Fruit fly (Drosophila melanogaster) whole organism, pupa: ENCODE measurements around the gene CG42367.

ENCODE experiments used
- CG10348 ChIP-seq: fragments of 200-800 bp; sonication (Bioruptor generic); IDR thresholded peaks from 2 replicates; pipeline ENCODE4 v1.3.6; 2022; ENCODE audit warnings: missing biosample characterization, missing genetic modification characterization
- CG12605 ChIP-seq: fragments of 200-800 bp; sonication (Bioruptor generic); IDR thresholded peaks from 2 replicates; pipeline ENCODE4 v1.3.6; 2022; ENCODE audit warnings: missing biosample characterization, missing genetic modification characterization
- CG13204 ChIP-seq: fragments of 200-800 bp; sonication (Bioruptor generic); optimal IDR thresholded peaks from 2 replicates; lab custom pipeline; 2018; ENCODE audit warnings: missing biosample characterization, mild to moderate bottlenecking, missing genetic modification characterization, moderate library complexity
- CG14655 ChIP-seq: fragments of 200-800 bp; sonication (Bioruptor generic); optimal IDR thresholded peaks from 3 replicates; lab custom pipeline; 2017; ENCODE audit warnings: mild to moderate bottlenecking, missing biosample characterization, missing genetic modification reagents, missing genetic modification characterization
- CG15710 ChIP-seq: fragments of 200-800 bp; sonication (Bioruptor generic); optimal IDR thresholded peaks from 2 replicates; lab custom pipeline; 2018; ENCODE audit warnings: missing biosample characterization, mild to moderate bottlenecking, missing genetic modification characterization, moderate library complexity
- CG17806 ChIP-seq: fragments of 200-800 bp; sonication (Bioruptor generic); optimal IDR thresholded peaks from 2 replicates; lab custom pipeline; 2018; ENCODE audit warnings: missing biosample characterization, mild to moderate bottlenecking, missing genetic modification characterization, moderate library complexity
- CG32121 ChIP-seq: fragments of 200-800 bp; sonication (Bioruptor generic); IDR thresholded peaks from 2 replicates; pipeline ENCODE4 v1.3.6; 2022; ENCODE audit warnings: missing biosample characterization, missing genetic modification characterization
- CG34367 ChIP-seq: fragments of 200-800 bp; sonication (Bioruptor generic); optimal IDR thresholded peaks from 2 replicates; lab custom pipeline; 2018; ENCODE audit warnings: missing biosample characterization, mild to moderate bottlenecking, missing genetic modification characterization
- CG4496 ChIP-seq: fragments of 200-800 bp; sonication (Bioruptor generic); IDR thresholded peaks from 3 replicates; pipeline ENCODE4 v1.3.6; 2022; ENCODE audit warnings: missing biosample characterization, missing genetic modification characterization
- CG8159 ChIP-seq: fragments of 200-800 bp; sonication (Bioruptor generic); optimal IDR thresholded peaks from 3 replicates; lab custom pipeline; 2018; ENCODE audit warnings: missing biosample characterization, mild to moderate bottlenecking, missing genetic modification characterization, moderate library complexity
- CG8301 ChIP-seq: fragments of 200-800 bp; sonication (Bioruptor generic); optimal IDR thresholded peaks from 2 replicates; lab custom pipeline; 2018; ENCODE audit warnings: missing biosample characterization, mild to moderate bottlenecking, missing genetic modification characterization
- CG9948 ChIP-seq: fragments of 200-800 bp; sonication (Bioruptor generic); optimal IDR thresholded peaks from 2 replicates; lab custom pipeline; 2018; ENCODE audit warnings: missing biosample characterization, mild to moderate bottlenecking, missing genetic modification characterization, moderate library complexity
- D1 ChIP-seq: fragments of 200-800 bp; sonication (Bioruptor generic); optimal IDR thresholded peaks from 2 replicates; lab custom pipeline; 2018; ENCODE audit warnings: missing biosample characterization, mild to moderate bottlenecking, missing genetic modification characterization, moderate library complexity
- EcR ChIP-seq: fragments of 200-800 bp; sonication (Bioruptor generic); optimal IDR thresholded peaks from 3 replicates; lab custom pipeline; 2019; ENCODE audit warnings: missing biosample characterization, missing genetic modification characterization, mild to moderate bottlenecking, moderate library complexity, missing genetic modification reagents
- Ets98B ChIP-seq: fragments of 200-800 bp; sonication (Bioruptor generic); IDR thresholded peaks from 2 replicates; pipeline ENCODE4 v1.3.6; 2022; ENCODE audit warnings: missing biosample characterization, missing genetic modification characterization
- Pif1A ChIP-seq: fragments of 200-800 bp; sonication (Bioruptor generic); optimal IDR thresholded peaks from 3 replicates; lab custom pipeline; 2016; ENCODE audit warnings: missing biosample characterization, missing genetic modification characterization
- Pif1B ChIP-seq: fragments of 200-800 bp; sonication (Bioruptor generic); optimal IDR thresholded peaks from 3 replicates; lab custom pipeline; 2016; ENCODE audit warnings: missing biosample characterization, missing genetic modification characterization
- Snoo ChIP-seq: fragments of 200-800 bp; sonication (Bioruptor generic); optimal IDR thresholded peaks from 3 replicates; lab custom pipeline; 2017; ENCODE audit warnings: missing biosample characterization, mild to moderate bottlenecking, missing genetic modification characterization, inconsistent platforms
- fd96Ca ChIP-seq: fragments of 200-800 bp; sonication (Bioruptor generic); IDR thresholded peaks from 3 replicates; pipeline ENCODE4 v1.3.6; 2022; ENCODE audit warnings: missing biosample characterization, missing genetic modification characterization
- gl ChIP-seq: fragments of 200-800 bp; sonication (Bioruptor generic); optimal IDR thresholded peaks from 2 replicates; lab custom pipeline; 2018; ENCODE audit warnings: missing biosample characterization, mild to moderate bottlenecking, missing genetic modification characterization
- rn ChIP-seq: fragments of 200-800 bp; sonication (Bioruptor generic); IDR thresholded peaks from 2 replicates; pipeline ENCODE4 v1.3.6; 2022; ENCODE audit warnings: missing biosample characterization, missing genetic modification characterization

The CG42367 gene

DNA sequence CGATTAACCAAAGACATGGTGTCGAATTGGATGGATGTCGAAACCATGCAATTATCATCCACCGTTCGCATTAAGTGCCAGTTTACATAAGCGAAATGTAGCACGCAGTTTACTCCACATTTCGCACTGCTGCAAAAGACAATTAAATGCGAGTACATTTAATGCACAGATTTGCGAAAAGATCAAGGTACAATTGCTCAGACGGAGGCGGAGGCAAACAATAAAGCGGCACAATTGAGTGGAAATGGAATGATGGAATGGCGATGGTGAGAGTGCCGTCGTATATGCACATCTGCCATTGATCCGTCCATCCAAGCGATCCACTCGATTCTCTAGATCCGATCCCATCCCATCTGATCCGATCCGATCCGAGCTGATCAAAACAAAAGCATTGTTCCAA lies 14.7 kb downstream of the CG42367 start:
- TF ChIP-seq CG32121 (GFP tag; lab: Robert Waterston, UW) (peak; percentile 21; the same call in 1 of the 2 replicates), CG12605 (GFP tag; lab: Robert Waterston, UW) (no peak), CG4496 (GFP tag; lab: Robert Waterston, UW) (0 out of 3 replicates have a peak, but pooled peaks have one; percentile 12), EcR (GFP tag; lab: Kevin White, UChicago) (no peak), rn (GFP tag; lab: Robert Waterston, UW) (no peak), gl (tag; lab: Kevin White, UChicago) (peak; percentile 71), Pif1B (GFP tag; lab: Kevin White, UChicago) (peak; percentile 11)

- TF ChIP-seq CG4496 (GFP tag; lab: Robert Waterston, UW) (0 out of 3 replicates have a peak, but pooled peaks have one; percentile 25), Snoo (tag; lab: Kevin White, UChicago) (no peak)
Measured at dm6 chr2L:9946051-9946450, 15.7 kb downstream of the CG42367 start.

DNA sequence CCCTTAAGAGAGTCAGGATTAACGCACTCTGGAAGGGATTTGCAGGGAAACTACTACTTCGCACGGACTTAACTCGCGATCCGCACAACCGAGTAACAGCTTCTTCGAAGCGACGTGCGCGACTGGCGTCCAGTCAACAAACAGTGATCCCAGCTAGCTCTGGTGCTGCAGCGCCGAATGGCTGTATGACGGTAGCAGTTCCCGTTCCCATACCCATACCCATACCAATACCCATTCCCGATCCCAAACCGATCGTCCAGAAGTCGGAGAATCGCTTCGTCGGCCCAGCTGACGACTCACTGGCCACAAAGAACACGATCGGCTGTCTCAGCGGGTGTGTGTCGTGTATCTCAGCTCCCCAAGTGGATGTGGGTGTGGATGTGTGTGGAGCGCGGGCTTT lies 16.9 kb downstream of the CG42367 start, which contains the start of gene CG5853:
Gene CG5853 (minus strand): TSS at position 384 of the 400 bp plus-strand sequence.
- TF ChIP-seq CG10348: no peak
- TF ChIP-seq CG4496 (GFP tag; lab: Robert Waterston, UW): peak; percentile 69; the same call in 2 of the 3 replicates
- TF ChIP-seq CG32121 (GFP tag; lab: Robert Waterston, UW): 0 out of 2 replicates have a peak, but pooled peaks have one; percentile 44
- no peak for TF ChIP-seq gl (tag; lab: Kevin White, UChicago)
- TF ChIP-seq CG15710 (tag; lab: Kevin White, UChicago): no peak
- TF ChIP-seq Ets98B (GFP tag; lab: Robert Waterston, UW): peak; percentile 67
- TF ChIP-seq CG17806: no peak
- peak; percentile 68 for TF ChIP-seq EcR (GFP tag; lab: Kevin White, UChicago)
- TF ChIP-seq rn (GFP tag; lab: Robert Waterston, UW): no peak
- peak; percentile 45 for TF ChIP-seq Pif1B (GFP tag; lab: Kevin White, UChicago)
- TF ChIP-seq CG12605 (GFP tag; lab: Robert Waterston, UW): 0 out of 2 replicates have a peak, but pooled peaks have one; percentile 22
- TF ChIP-seq D1 (tag; lab: Kevin White, UChicago): no peak
- TF ChIP-seq Pif1A: peak; percentile 51
- peak; percentile 70 for TF ChIP-seq fd96Ca (GFP tag; lab: Robert Waterston, UW)
- peak; percentile 95 for TF ChIP-seq CG13204 (GFP tag; lab: Kevin White, UChicago)
- no peak for TF ChIP-seq CG8159 (tag; lab: Kevin White, UChicago)

dm6 chr2L:9947738-9948519 lies 17.5 kb downstream of the CG42367 start:
- peak; percentile 73 for TF ChIP-seq EcR (GFP tag; lab: Kevin White, UChicago)
- TF ChIP-seq CG9948 (tag; lab: Kevin White, UChicago): no peak
- TF ChIP-seq CG4496 (GFP tag; lab: Robert Waterston, UW): 0 out of 3 replicates have a peak, but pooled peaks have one; percentile 32
- TF ChIP-seq Pif1A: no peak
- TF ChIP-seq CG13204 (GFP tag; lab: Kevin White, UChicago): peak; percentile 78
- TF ChIP-seq CG10348: no peak
- peak; percentile 26 for TF ChIP-seq CG8159 (tag; lab: Kevin White, UChicago)
- peak; percentile 54 for TF ChIP-seq CG14655
- peak; percentile 32 for TF ChIP-seq CG15710 (tag; lab: Kevin White, UChicago)
- TF ChIP-seq Snoo (tag; lab: Kevin White, UChicago): no peak

dm6 chr2L:9948520-9948858 lies 18.1 kb downstream of the CG42367 start:
- TF ChIP-seq CG32121 (GFP tag; lab: Robert Waterston, UW): no peak
- TF ChIP-seq CG17806: no peak
- TF ChIP-seq Pif1B (GFP tag; lab: Kevin White, UChicago): no peak
- no peak for TF ChIP-seq CG8301
- no peak for TF ChIP-seq CG4496 (GFP tag; lab: Robert Waterston, UW)
- no peak for TF ChIP-seq fd96Ca (GFP tag; lab: Robert Waterston, UW)
- TF ChIP-seq CG10348: no peak
- TF ChIP-seq EcR (GFP tag; lab: Kevin White, UChicago): no peak
- TF ChIP-seq CG15710 (tag; lab: Kevin White, UChicago): no peak
- TF ChIP-seq CG34367 (tag; lab: Kevin White, UChicago): no peak
- TF ChIP-seq rn (GFP tag; lab: Robert Waterston, UW): no peak
- no peak for TF ChIP-seq CG9948 (tag; lab: Kevin White, UChicago)
- TF ChIP-seq D1 (tag; lab: Kevin White, UChicago): no peak
- no peak for TF ChIP-seq CG14655
- no peak for TF ChIP-seq CG12605 (GFP tag; lab: Robert Waterston, UW)
- TF ChIP-seq Pif1A: no peak
